Fruit fly (Drosophila melanogaster): ENCODE measurements around the gene r.

Gene r

dm6 chrX:16687400-16688105 is 32.4 kb downstream of the r start (continued):
- no peak for TF ChIP-seq Abd-B (GFP tag; optimal IDR thresholded peaks at IDR 0.05)

- TF ChIP-seq z (GFP tag; IDR thresholded peaks at IDR 0.05) (peak; percentile 60; the same call in 2 of the 3 replicates), Dref (GFP tag; IDR thresholded peaks at IDR 0.05) (0 out of 2 replicates have a peak, but pooled peaks have one; percentile 31), pros (GFP tag; optimal IDR thresholded peaks at IDR 0.05) (peak; percentile 74), Xrp1 (GFP tag; IDR thresholded peaks at IDR 0.05) (no peak), CG9215 (GFP tag; IDR thresholded peaks at IDR 0.05) (no peak), Med (GFP tag) (peak; percentile 31), E2f2 (GFP tag; IDR thresholded peaks at IDR 0.05) (0 out of 2 replicates have a peak, but pooled peaks have one; percentile 9), CG14710 (tag; optimal IDR thresholded peaks at IDR 0.05) (peak; percentile 32)
Measured at dm6 chrX:16688106-16688459, 32.9 kb downstream of the r start.

DNA sequence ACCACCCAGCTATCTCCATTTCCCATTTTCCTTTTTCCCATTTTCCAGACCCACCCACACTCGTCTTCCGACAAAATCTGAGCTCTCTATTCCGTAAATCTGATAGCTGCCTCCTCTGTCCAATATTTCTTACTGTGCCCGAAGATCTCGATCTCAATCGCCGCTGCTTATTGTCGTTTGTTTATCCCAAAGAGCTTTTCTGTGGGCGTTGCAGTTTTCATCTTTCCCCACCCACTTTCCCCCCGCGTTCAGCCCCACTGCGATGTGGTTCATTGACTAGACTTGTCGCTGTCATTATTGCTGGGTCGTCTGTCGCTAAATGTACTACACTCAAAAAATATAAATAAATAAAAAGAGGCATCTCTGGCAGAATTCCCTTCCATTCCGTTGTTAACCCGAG is 34.2 kb downstream of the r start:
- no peak for TF ChIP-seq Atf6 (GFP tag; IDR thresholded peaks at IDR 0.05)
- TF ChIP-seq CG30403 (GFP tag; optimal IDR thresholded peaks at IDR 0.05): no peak
- peak; percentile 34 for TF ChIP-seq grn (GFP tag; optimal IDR thresholded peaks at IDR 0.05)
- TF ChIP-seq Nf-YA (GFP tag; IDR thresholded peaks at IDR 0.05): no peak
- TF ChIP-seq CG2199 (GFP tag; IDR thresholded peaks at IDR 0.05): no peak
- TF ChIP-seq sr (GFP tag; IDR thresholded peaks at IDR 0.05): peak; percentile 90
- no peak for TF ChIP-seq crc (GFP tag; optimal IDR thresholded peaks at IDR 0.05)
- no peak for TF ChIP-seq Bgb (GFP tag; IDR thresholded peaks at IDR 0.05; ENCODE audit: partially characterized antibody)

DNA sequence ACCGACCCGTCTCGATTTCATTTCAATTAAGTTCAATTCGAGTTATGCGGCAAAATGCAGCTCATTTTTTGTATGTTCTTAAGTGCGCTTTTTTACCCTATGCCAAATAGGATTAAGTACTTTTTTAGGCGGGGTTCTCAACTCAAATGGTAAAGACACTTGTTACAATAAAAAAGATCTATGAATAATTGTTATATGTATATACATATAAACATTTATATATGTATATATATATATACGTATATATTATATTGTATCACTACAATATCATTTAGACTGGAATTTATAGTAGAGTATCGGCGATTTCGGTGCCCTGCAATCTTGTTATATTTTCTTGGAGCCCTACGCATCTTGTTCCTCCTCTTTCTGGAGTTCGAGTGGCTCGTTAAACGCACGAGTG is 34.8 kb downstream of the r start:
- TF ChIP-seq lov (optimal IDR thresholded peaks at IDR 0.05) (no peak), lov (GFP tag; IDR thresholded peaks at IDR 0.05) (no peak), CG6813 (GFP tag; optimal IDR thresholded peaks at IDR 0.05) (no peak), CG14050 (GFP tag; IDR thresholded peaks at IDR 0.05) (no peak), nmo (GFP tag; optimal IDR thresholded peaks at IDR 0.05) (peak; percentile 15), CG8478 (optimal IDR thresholded peaks at IDR 0.05) (no peak), Hmr (GFP tag; optimal IDR thresholded peaks at IDR 0.05) (no peak), Xbp1 (GFP tag; optimal IDR thresholded peaks at IDR 0.05) (no peak), tll (GFP tag; optimal IDR thresholded peaks at IDR 0.05) (no peak), gem (tag; optimal IDR thresholded peaks at IDR 0.05) (peak; percentile 29), Blimp-1 (GFP tag; optimal IDR thresholded peaks at IDR 0.05) (peak; percentile 29), aop (GFP tag; IDR thresholded peaks at IDR 0.05) (no peak), fd96Cb (tag; optimal IDR thresholded peaks at IDR 0.05) (peak; percentile 25), CG4404 (GFP tag; IDR thresholded peaks at IDR 0.05) (no peak), CG2712 (tag; optimal IDR thresholded peaks at IDR 0.05) (peak; percentile 34), bsh (GFP tag; optimal IDR thresholded peaks at IDR 0.05) (peak in 1 of 2 experiments; percentile 55), otp (GFP tag; IDR thresholded peaks at IDR 0.05) (no peak), D19A (tag; optimal IDR thresholded peaks at IDR 0.05) (peak; percentile 92), Bgb (GFP tag; IDR thresholded peaks at IDR 0.05; ENCODE audit: partially characterized antibody) (no peak)
